Fruit fly (Drosophila melanogaster) whole organism, wandering third instar larva: ENCODE data around the gene CG15382.

ENCODE experiments used
- Abd-B ChIP-seq: fragments of >200 bp; optimal IDR thresholded peaks from 2 replicates; lab custom pipeline; 2017; ENCODE audit warnings: missing biosample characterization, missing genetic modification characterization
- CG32264 ChIP-seq: fragments of 200-800 bp; sonication (Bioruptor generic); optimal IDR thresholded peaks from 2 replicates; lab custom pipeline; 2016; ENCODE audit warnings: missing biosample characterization, missing genetic modification characterization
- CG9705 ChIP-seq: fragments of 200-800 bp; sonication (Bioruptor generic); optimal IDR thresholded peaks from 2 replicates; lab custom pipeline; 2018; ENCODE audit warnings: missing biosample characterization, mild to moderate bottlenecking, missing genetic modification characterization
- CrebA ChIP-seq: fragments of 200-800 bp; sonication (Bioruptor generic); optimal IDR thresholded peaks from 2 replicates; lab custom pipeline; 2016; ENCODE audit warnings: missing biosample characterization, mild to moderate bottlenecking, missing genetic modification characterization, borderline replicate concordance
- Dfd ChIP-seq: fragments of >200 bp; optimal IDR thresholded peaks from 2 replicates; lab custom pipeline; 2017; ENCODE audit warnings: missing biosample characterization, missing genetic modification characterization
- Dif ChIP-seq: fragments of 200-275, 200-300 bp; sonication (Bioruptor generic); optimal IDR thresholded peaks from 2 replicates; lab custom pipeline; 2018; ENCODE audit warnings: missing biosample characterization, missing genetic modification characterization; ENCODE audit not compliant: partially characterized antibody
- GATAd ChIP-seq: sonication (Bioruptor generic); optimal IDR thresholded peaks from 2 replicates; lab custom pipeline; 2016; ENCODE audit warnings: missing biosample characterization, missing genetic modification characterization
- HLH106 ChIP-seq: fragments of 200-800 bp; optimal IDR thresholded peaks from 3 replicates; lab custom pipeline; 2019; ENCODE audit warnings: missing biosample characterization, mild to moderate bottlenecking, missing genetic modification characterization, moderate library complexity
- Hnf4 ChIP-seq: fragments of 200-800 bp; sonication (Bioruptor generic); optimal IDR thresholded peaks from 2 replicates; lab custom pipeline; 2016; ENCODE audit warnings: missing biosample characterization, mild to moderate bottlenecking, missing genetic modification characterization
- Hr83 ChIP-seq: fragments of 200-300 bp; sonication (Bioruptor generic); optimal IDR thresholded peaks from 2 replicates; lab custom pipeline; 2016; ENCODE audit warnings: missing biosample characterization, mild to moderate bottlenecking, missing genetic modification characterization, moderate library complexity; ENCODE audit not compliant: poor library complexity, severe bottlenecking
- Jra ChIP-seq: sonication (Bioruptor generic); optimal IDR thresholded peaks from 2 replicates; lab custom pipeline; 2016; ENCODE audit warnings: missing biosample characterization, missing genetic modification characterization
- Mio ChIP-seq: sonication (Bioruptor generic); optimal IDR thresholded peaks from 2 replicates; lab custom pipeline; 2016; ENCODE audit warnings: missing biosample characterization, missing genetic modification characterization
- Myc ChIP-seq: fragments of >200 bp; optimal IDR thresholded peaks from 2 replicates; lab custom pipeline; 2017
- OdsH ChIP-seq: fragments of 200-800 bp; sonication (Bioruptor generic); optimal IDR thresholded peaks from 2 replicates; lab custom pipeline; 2016; ENCODE audit warnings: missing biosample characterization, mild to moderate bottlenecking, missing genetic modification characterization
- Rel ChIP-seq, 2 experiments: fragments of 200-800 bp; sonication (Bioruptor generic) in 1 of 2; optimal IDR thresholded peaks; 2 replicates in 1 of 2; 3 replicates in 1 of 2; lab custom pipeline; 2016 to 2019; ENCODE audit warnings: mild to moderate bottlenecking in 2 of 2, missing biosample characterization in 2 of 2, missing genetic modification characterization in 2 of 2, moderate library complexity in 1 of 2
- Sp1 ChIP-seq: fragments of 200-800 bp; sonication (Bioruptor generic); optimal IDR thresholded peaks from 3 replicates; lab custom pipeline; 2019; ENCODE audit warnings: missing biosample characterization, mild to moderate bottlenecking, missing genetic modification characterization, moderate library complexity
- Vsx2 ChIP-seq: fragments of 200-300, 225-300 bp; sonication (Bioruptor generic); optimal IDR thresholded peaks from 2 replicates; lab custom pipeline; 2018; ENCODE audit warnings: missing biosample characterization, missing genetic modification characterization; ENCODE audit not compliant: partially characterized antibody
- br ChIP-seq: fragments of 200-800 bp; sonication (Bioruptor generic); optimal IDR thresholded peaks from 2 replicates; lab custom pipeline; 2016; ENCODE audit warnings: missing biosample characterization, missing genetic modification characterization
- brk ChIP-seq: fragments of 200-800 bp; sonication (Bioruptor generic); optimal IDR thresholded peaks from 2 replicates; lab custom pipeline; 2016; ENCODE audit warnings: missing biosample characterization, mild to moderate bottlenecking, missing genetic modification characterization
- dl ChIP-seq, 2 experiments: fragments of 175-275, 200-275 bp in 1 of 2; fragments of 200-275 bp in 1 of 2; sonication (Bioruptor generic); optimal IDR thresholded peaks; lab custom pipeline; 2018; ENCODE audit warnings: mild to moderate bottlenecking in 2 of 2, missing biosample characterization in 2 of 2, missing genetic modification characterization in 2 of 2, moderate library complexity in 2 of 2; ENCODE audit not compliant: partially characterized antibody in 2 of 2, insufficient read depth in 1 of 2
- dmrt93B ChIP-seq: fragments of 200-800 bp; sonication (Bioruptor generic); optimal IDR thresholded peaks from 2 replicates; lab custom pipeline; 2018; ENCODE audit warnings: missing biosample characterization, mild to moderate bottlenecking, missing genetic modification characterization
- dsf ChIP-seq: sonication (Bioruptor generic); optimal IDR thresholded peaks from 2 replicates; lab custom pipeline; 2016; ENCODE audit warnings: missing biosample characterization, missing genetic modification characterization, borderline replicate concordance
- ey ChIP-seq: fragments of 200-800 bp; sonication (Bioruptor generic); optimal IDR thresholded peaks from 2 replicates; lab custom pipeline; 2016; ENCODE audit warnings: missing biosample characterization, missing genetic modification characterization
- foxo ChIP-seq, 2 experiments: fragments of 200-800 bp; sonication (Bioruptor generic); optimal IDR thresholded peaks; 2 replicates in 1 of 2; 3 replicates in 1 of 2; lab custom pipeline; 2016 to 2017; ENCODE audit warnings: missing biosample characterization in 2 of 2, missing genetic modification characterization in 2 of 2
- fru ChIP-seq: fragments of 200-800 bp; sonication (Bioruptor generic); optimal IDR thresholded peaks from 3 replicates; lab custom pipeline; 2016; ENCODE audit warnings: missing biosample characterization, mild to moderate bottlenecking, missing genetic modification characterization
- h ChIP-seq: fragments of 200-800 bp; sonication (Bioruptor generic); optimal IDR thresholded peaks from 3 replicates; lab custom pipeline; 2016; ENCODE audit warnings: missing biosample characterization, mild to moderate bottlenecking, missing genetic modification characterization
- jim ChIP-seq: fragments of 175-275, 200-325 bp; sonication (Bioruptor generic); optimal IDR thresholded peaks from 2 replicates; lab custom pipeline; 2016; ENCODE audit warnings: missing biosample characterization, mild to moderate bottlenecking, missing genetic modification characterization
- lola ChIP-seq: fragments of >200 bp; optimal IDR thresholded peaks from 2 replicates; lab custom pipeline; 2017; ENCODE audit warnings: missing biosample characterization, missing genetic modification characterization
- pan ChIP-seq: fragments of >200 bp; optimal IDR thresholded peaks from 2 replicates; lab custom pipeline; 2017
- psq ChIP-seq: fragments of 200-800 bp; sonication (Bioruptor generic); optimal IDR thresholded peaks from 3 replicates; lab custom pipeline; 2017; ENCODE audit warnings: missing biosample characterization, mild to moderate bottlenecking, missing genetic modification characterization, moderate library complexity
- rgr ChIP-seq: fragments of 200-800 bp; sonication (Bioruptor generic); optimal IDR thresholded peaks from 3 replicates; lab custom pipeline; 2016; ENCODE audit warnings: missing biosample characterization, mild to moderate bottlenecking, missing genetic modification characterization
- sage ChIP-seq: fragments of 200-800 bp; sonication (Bioruptor generic); optimal IDR thresholded peaks from 2 replicates; lab custom pipeline; 2016; ENCODE audit warnings: missing biosample characterization, mild to moderate bottlenecking, missing genetic modification characterization
- sv ChIP-seq: fragments of 200-800 bp; sonication (Bioruptor generic); optimal IDR thresholded peaks from 3 replicates; lab custom pipeline; 2016; ENCODE audit warnings: missing biosample characterization, missing genetic modification characterization
- tai ChIP-seq: sonication (Bioruptor generic); optimal IDR thresholded peaks from 2 replicates; lab custom pipeline; 2016; ENCODE audit warnings: missing biosample characterization, missing genetic modification characterization
- usp ChIP-seq: fragments of >200 bp; optimal IDR thresholded peaks from 2 replicates; lab custom pipeline; 2017; ENCODE audit warnings: missing biosample characterization, missing genetic modification characterization
- woc ChIP-seq: sonication (Bioruptor generic); optimal IDR thresholded peaks from 2 replicates; lab custom pipeline; 2016; ENCODE audit warnings: missing biosample characterization, mild to moderate bottlenecking, missing genetic modification characterization

The CG15382 gene

DNA sequence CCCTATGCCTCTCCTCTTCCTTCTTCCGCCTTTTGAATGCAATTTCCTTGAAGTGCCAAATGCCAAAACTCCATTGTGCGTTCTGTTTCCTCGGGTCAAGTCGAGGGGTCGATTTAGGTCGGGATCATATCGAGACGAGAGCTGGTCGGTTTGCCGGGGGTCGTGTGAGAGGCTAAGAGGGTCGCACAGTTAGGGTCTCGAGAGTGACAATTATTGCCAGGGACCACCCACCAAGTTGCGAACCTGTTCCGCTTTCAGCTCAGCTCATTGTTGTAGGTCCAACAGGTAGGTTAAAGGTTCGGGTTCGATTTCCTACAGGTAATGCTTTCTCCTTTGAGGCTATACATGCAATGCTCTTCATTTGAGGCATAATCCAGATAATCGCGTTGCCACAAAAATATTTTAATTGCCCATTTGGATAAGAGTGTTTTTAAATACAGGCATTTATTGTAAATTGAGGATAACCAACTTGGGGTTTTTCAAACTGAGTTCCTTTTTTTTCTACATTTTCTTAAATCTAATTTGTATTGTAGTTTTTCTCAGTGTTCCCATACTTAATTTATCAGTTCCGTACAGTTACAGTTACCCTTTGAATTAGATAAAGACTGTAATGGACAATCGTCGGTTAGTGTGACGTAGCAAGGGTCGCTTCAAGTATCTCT, 17.0 kb downstream of the CG15382 start:
- no peak for TF ChIP-seq Hnf4 (GFP tag; lab: Kevin White, UChicago)
- TF ChIP-seq woc (GFP tag; lab: Kevin White, UChicago), result no peak
- TF ChIP-seq CG9705 (GFP tag; lab: Kevin White, UChicago), result no peak
- no peak for TF ChIP-seq Abd-B (GFP tag; lab: Kevin White, UChicago)

DNA sequence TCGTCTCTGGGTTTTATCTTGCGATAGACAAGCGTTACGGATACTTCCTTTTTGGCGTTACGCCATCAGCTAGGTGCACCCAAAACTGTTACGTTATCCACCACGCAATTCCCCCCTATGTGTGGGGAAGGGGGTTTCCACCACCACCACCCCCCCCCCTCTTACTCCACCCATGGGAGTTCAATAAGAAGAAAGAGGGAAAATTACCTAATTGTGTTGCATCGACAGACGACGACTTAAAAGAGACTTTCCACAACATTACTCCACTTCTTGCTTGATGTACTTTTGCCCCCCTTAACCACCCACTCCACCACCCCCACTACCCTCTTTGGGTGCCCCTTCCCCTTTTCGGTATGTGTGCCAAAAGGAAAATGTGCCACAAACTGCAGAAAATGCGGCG, 17.6 kb downstream of the CG15382 start:
- no peak for TF ChIP-seq dmrt93B (GFP tag; lab: Kevin White, UChicago)
- TF ChIP-seq Dfd (GFP tag; lab: Kevin White, UChicago), result peak; percentile 59

- TF ChIP-seq Myc (lab: Kevin White, UChicago), result no peak
- TF ChIP-seq dl (GFP tag; optimal IDR thresholded peaks at IDR 0.05; lab: Kevin White, UChicago; ENCODE audit: insufficient read depth in 1 of 2, partially characterized antibody in 2 of 2), result no peak
- TF ChIP-seq dsf (GFP tag; lab: Kevin White, UChicago), result no peak
- TF ChIP-seq psq (GFP tag; lab: Kevin White, UChicago), result no peak
- no peak for TF ChIP-seq ey (GFP tag; lab: Kevin White, UChicago)
- TF ChIP-seq jim (GFP tag; lab: Kevin White, UChicago), result no peak
- TF ChIP-seq, all 38 proteins: peak for 0
These were observed 18.1 kb downstream of the CG15382 start for dm6 chr2L:2173604-2174003.

dm6 chr2L:2175090-2175830, 19.7 kb downstream of the CG15382 start:
- TF ChIP-seq lola (GFP tag; lab: Kevin White, UChicago), result no peak
- peak; percentile 91 for TF ChIP-seq psq (GFP tag; lab: Kevin White, UChicago)
- TF ChIP-seq Sp1 (GFP tag; lab: Kevin White, UChicago), result peak; percentile 37
- TF ChIP-seq br (GFP tag; lab: Kevin White, UChicago), result peak; percentile 48
- no peak for TF ChIP-seq sv (GFP tag; lab: Kevin White, UChicago)
- no peak for TF ChIP-seq Rel (GFP tag; optimal IDR thresholded peaks at IDR 0.05; lab: Kevin White, UChicago)
- peak; percentile 1 for TF ChIP-seq Rel (tag; optimal IDR thresholded peaks at IDR 0.05; lab: Kevin White, UChicago)
- no peak for TF ChIP-seq CrebA (GFP tag; lab: Kevin White, UChicago)
- TF ChIP-seq Mio (GFP tag; lab: Kevin White, UChicago), result no peak
- TF ChIP-seq HLH106 (tag; lab: Kevin White, UChicago), result peak; percentile 32
- TF ChIP-seq tai (GFP tag; lab: Kevin White, UChicago), result peak; percentile 24
- TF ChIP-seq Abd-B (GFP tag; lab: Kevin White, UChicago), result no peak
- no peak for TF ChIP-seq pan
- no peak for TF ChIP-seq usp (GFP tag; lab: Kevin White, UChicago)
- peak; percentile 0 for TF ChIP-seq Jra (GFP tag; lab: Kevin White, UChicago)
- peak; percentile 29 for TF ChIP-seq woc (GFP tag; lab: Kevin White, UChicago)
- TF ChIP-seq foxo (GFP tag; optimal IDR thresholded peaks at IDR 0.05; lab: Kevin White, UChicago), result peak in 1 of 2 experiments; percentile 21
- TF ChIP-seq GATAd (GFP tag; lab: Kevin White, UChicago), result no peak
- TF ChIP-seq h (GFP tag; lab: Kevin White, UChicago), result peak; percentile 28
- no peak for TF ChIP-seq CG9705 (GFP tag; lab: Kevin White, UChicago)
- no peak for TF ChIP-seq dsf (GFP tag; lab: Kevin White, UChicago)
- peak; percentile 47 for TF ChIP-seq fru (GFP tag; lab: Kevin White, UChicago)
- TF ChIP-seq Dif (GFP tag; lab: Kevin White, UChicago), result peak; percentile 76
- TF ChIP-seq Hnf4 (GFP tag; lab: Kevin White, UChicago), result peak; percentile 41
- TF ChIP-seq ey (GFP tag; lab: Kevin White, UChicago), result peak; percentile 47
- no peak for TF ChIP-seq sage (GFP tag; lab: Kevin White, UChicago)
- TF ChIP-seq dl (GFP tag; optimal IDR thresholded peaks at IDR 0.05; lab: Kevin White, UChicago; ENCODE audit: insufficient read depth in 1 of 2, partially characterized antibody in 2 of 2), result peak in 1 of 2 experiments; percentile 41
- no peak for TF ChIP-seq jim (GFP tag; lab: Kevin White, UChicago)
- TF ChIP-seq OdsH (GFP tag; lab: Kevin White, UChicago), result peak; percentile 54
- no peak for TF ChIP-seq CG32264 (GFP tag; lab: Kevin White, UChicago)
- TF ChIP-seq Hr83, result peak; percentile 42
- no peak for TF ChIP-seq dmrt93B (GFP tag; lab: Kevin White, UChicago)
- peak; percentile 61 for TF ChIP-seq brk (GFP tag; lab: Kevin White, UChicago)
- peak; percentile 63 for TF ChIP-seq rgr (GFP tag; lab: Kevin White, UChicago)
- peak; percentile 90 for TF ChIP-seq Dfd (GFP tag; lab: Kevin White, UChicago)
- peak; percentile 43 for TF ChIP-seq Vsx2
